Worm (Caenorhabditis elegans) whole organism, young adult: ENCODE measurements around the gene C33F10.8.

Experiments
- Y79H2A.3 ChIP-seq: fragments of 200-800 bp; sonication (Bioruptor generic); conservative IDR thresholded peaks from 2 replicates; pipeline ENCODE4 v1.3.6; 2022; ENCODE audit warnings: missing genetic modification reagents, missing genetic modification characterization, missing compliant biosample characterization
- gei-17 ChIP-seq: fragments of 200-800 bp; sonication (Bioruptor generic); optimal IDR thresholded peaks from 2 replicates; lab custom pipeline; 2018; ENCODE audit warnings: mild to moderate bottlenecking, missing genetic modification characterization, missing compliant biosample characterization

DNA sequence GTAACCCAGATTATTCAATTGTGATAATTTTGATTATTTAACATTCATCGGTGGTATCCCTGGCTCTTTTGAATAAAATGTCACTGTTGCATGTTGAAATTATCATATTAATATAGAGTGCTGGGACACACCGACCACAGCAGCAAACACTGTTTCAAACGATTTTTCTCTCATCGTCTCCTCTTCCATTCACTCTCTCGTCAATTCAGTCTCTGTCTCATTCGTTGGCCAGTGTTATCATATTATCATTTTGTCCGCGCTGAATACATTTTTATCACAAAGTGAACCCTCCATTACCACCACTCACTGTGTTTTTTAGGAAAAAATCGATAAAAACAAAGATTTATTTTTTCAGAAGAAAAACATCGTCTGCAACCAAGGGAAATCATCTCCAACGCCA lies 32.1 kb upstream of the C33F10.8 start:
- TF ChIP-seq gei-17 (GFP tag; lab: Kevin White, UChicago) (no peak), Y79H2A.3 (GFP tag; lab: Robert Waterston, UW) (no peak)
